Worm (Caenorhabditis elegans) whole organism, L1 larva: ENCODE results near the gene F21H7.5.

Experiments used
- C04F5.9 ChIP-seq: sonication (generic microtip); optimal IDR thresholded peaks from 2 replicates; lab custom pipeline; 2016; ENCODE audit warnings: missing genetic modification characterization, missing compliant biosample characterization
- C34B4.2 ChIP-seq: sonication (generic microtip); optimal IDR thresholded peaks from 2 replicates; lab custom pipeline; 2017; ENCODE audit warnings: mild to moderate bottlenecking, missing genetic modification characterization, missing compliant biosample characterization
- F16B12.6 ChIP-seq: fragments of 150-350 bp; optimal IDR thresholded peaks from 2 replicates; lab custom pipeline; 2014; ENCODE audit warnings: missing biosample characterization, missing genetic modification characterization
- aha-1 ChIP-seq: fragments of 150-350 bp; optimal IDR thresholded peaks from 2 replicates; lab custom pipeline; 2014; ENCODE audit warnings: missing biosample characterization, missing genetic modification characterization
- aly-2 ChIP-seq: fragments of 150-350 bp; optimal IDR thresholded peaks from 2 replicates; lab custom pipeline; 2014; ENCODE audit warnings: missing biosample characterization, missing genetic modification characterization
- ama-1 ChIP-seq: fragments of 150-350 bp; optimal IDR thresholded peaks from 2 replicates; lab custom pipeline; 2014
- blmp-1 ChIP-seq: fragments of 150-350 bp; optimal IDR thresholded peaks from 2 replicates; lab custom pipeline; 2014; ENCODE audit warnings: missing biosample characterization, missing genetic modification characterization
- ceh-88 ChIP-seq: fragments of 200-800 bp; sonication (Bioruptor generic); IDR thresholded peaks from 2 replicates; pipeline ENCODE4 v1.3.6; 2022; ENCODE audit warnings: missing genetic modification characterization, missing compliant biosample characterization
- ces-1 ChIP-seq: fragments of 150-350 bp; optimal IDR thresholded peaks from 2 replicates; lab custom pipeline; 2014; ENCODE audit warnings: missing biosample characterization, missing genetic modification reagents, missing genetic modification characterization
- dpl-1 ChIP-seq, 3 experiments: fragments of 150-350 bp in 2 of 3; sonication (generic microtip) in 1 of 3; optimal IDR thresholded peaks; 2 replicates each; lab custom pipeline; 2014 to 2017; ENCODE audit warnings: missing biosample characterization in 3 of 3, missing genetic modification characterization in 3 of 3, missing genetic modification reagents in 3 of 3
- dsc-1 ChIP-seq: sonication (generic microtip); optimal IDR thresholded peaks from 2 replicates; lab custom pipeline; 2016; ENCODE audit warnings: mild to moderate bottlenecking, missing genetic modification characterization, missing compliant biosample characterization
- egl-13 ChIP-seq: sonication (generic microtip); optimal IDR thresholded peaks from 2 replicates; lab custom pipeline; 2016; ENCODE audit warnings: missing genotype, missing genetic modification reagents, missing genetic modification characterization, missing compliant biosample characterization
- elt-3 ChIP-seq, 6 experiments: fragments of 150-350 bp in 1 of 6; sonication (generic microtip); optimal IDR thresholded peaks; 2 replicates each; lab custom pipeline; 2017 to 2018; ENCODE audit warnings: missing biosample characterization in 6 of 6, missing genetic modification characterization in 6 of 6, inconsistent platforms in 1 of 6
- fkh-8 ChIP-seq: sonication (generic microtip); optimal IDR thresholded peaks from 2 replicates; lab custom pipeline; 2016; ENCODE audit warnings: mild to moderate bottlenecking, missing genetic modification characterization, missing compliant biosample characterization
- fos-1 ChIP-seq: fragments of 150-350 bp; optimal IDR thresholded peaks from 2 replicates; lab custom pipeline; 2014; ENCODE audit warnings: missing biosample characterization, missing genetic modification characterization
- grh-1 ChIP-seq: fragments of 200-800 bp; sonication (Bioruptor generic); IDR thresholded peaks from 2 replicates; pipeline ENCODE4 v1.3.6; 2022; ENCODE audit warnings: missing genetic modification reagents, missing genetic modification characterization, missing compliant biosample characterization
- hlh-17 ChIP-seq: fragments of 200-800 bp; sonication (Bioruptor generic); optimal IDR thresholded peaks from 2 replicates; lab custom pipeline; 2018; ENCODE audit warnings: missing genetic modification characterization, mild to moderate bottlenecking, missing compliant biosample characterization, moderate library complexity, borderline replicate concordance
- irx-1 ChIP-seq: sonication (generic microtip); optimal IDR thresholded peaks from 2 replicates; lab custom pipeline; 2016; ENCODE audit warnings: missing genetic modification characterization, missing compliant biosample characterization
- isw-1 ChIP-seq: fragments of 200-800 bp; sonication (Bioruptor generic); IDR thresholded peaks from 2 replicates; pipeline ENCODE4 v1.3.6; 2022; ENCODE audit warnings: missing genetic modification characterization, missing compliant biosample characterization
- lin-13 ChIP-seq: fragments of 150-350 bp; optimal IDR thresholded peaks from 2 replicates; lab custom pipeline; 2014; ENCODE audit warnings: missing biosample characterization, missing genetic modification reagents, missing genetic modification characterization
- lin-14 ChIP-seq: fragments of 200-800 bp; sonication (Bioruptor generic); optimal IDR thresholded peaks from 2 replicates; lab custom pipeline; 2018; ENCODE audit warnings: mild to moderate bottlenecking, missing genetic modification characterization, moderate library complexity, missing compliant biosample characterization
- lin-15B ChIP-seq: fragments of 150-350 bp; sonication (generic microtip); optimal IDR thresholded peaks from 3 replicates; lab custom pipeline; 2014; ENCODE audit warnings: missing biosample characterization, missing genetic modification characterization
- lin-39 ChIP-seq: fragments of 150-350 bp; optimal IDR thresholded peaks from 2 replicates; lab custom pipeline; 2014; ENCODE audit warnings: missing biosample characterization, missing genetic modification reagents, missing genetic modification characterization
- lir-3 ChIP-seq: sonication (generic microtip); optimal IDR thresholded peaks from 2 replicates; lab custom pipeline; 2016; ENCODE audit warnings: mild to moderate bottlenecking, missing genetic modification characterization, moderate library complexity, missing compliant biosample characterization; ENCODE audit not compliant: poor library complexity
- mef-2 ChIP-seq: fragments of 150-350 bp; optimal IDR thresholded peaks from 2 replicates; lab custom pipeline; 2014; ENCODE audit warnings: missing biosample characterization, missing genetic modification characterization
- nhr-11 ChIP-seq: fragments of 150-350 bp; optimal IDR thresholded peaks from 2 replicates; lab custom pipeline; 2014; ENCODE audit warnings: missing biosample characterization, missing genetic modification characterization
- nhr-20 ChIP-seq: sonication (generic microtip); optimal IDR thresholded peaks from 2 replicates; lab custom pipeline; 2016; ENCODE audit warnings: mild to moderate bottlenecking, missing genetic modification characterization, missing compliant biosample characterization
- nhr-237 ChIP-seq: fragments of 150-350 bp; optimal IDR thresholded peaks from 2 replicates; lab custom pipeline; 2014; ENCODE audit warnings: missing biosample characterization, missing genetic modification characterization
- nhr-76 ChIP-seq: sonication (generic microtip); optimal IDR thresholded peaks from 2 replicates; lab custom pipeline; 2017; ENCODE audit warnings: missing biosample characterization, missing genetic modification characterization
- nhr-77 ChIP-seq: fragments of 150-350 bp; optimal IDR thresholded peaks from 2 replicates; lab custom pipeline; 2014; ENCODE audit warnings: missing biosample characterization, missing genetic modification characterization
- pag-3 ChIP-seq: sonication (generic microtip); optimal IDR thresholded peaks from 2 replicates; lab custom pipeline; 2017; ENCODE audit warnings: missing genetic modification characterization, mild to moderate bottlenecking, missing compliant biosample characterization, antibody characterized with exemption, borderline replicate concordance; ENCODE audit not compliant: insufficient read depth
- pax-3 ChIP-seq: fragments of 200-800 bp; sonication (Bioruptor generic); optimal IDR thresholded peaks from 2 replicates; lab custom pipeline; 2018; ENCODE audit warnings: mild to moderate bottlenecking, missing genetic modification characterization, moderate library complexity, missing compliant biosample characterization
- pqm-1 ChIP-seq: sonication (generic microtip); optimal IDR thresholded peaks from 3 replicates; lab custom pipeline; 2017; ENCODE audit warnings: missing biosample characterization, missing genetic modification characterization
- sox-4 ChIP-seq: sonication (generic microtip); optimal IDR thresholded peaks from 2 replicates; lab custom pipeline; 2016; ENCODE audit warnings: missing genetic modification characterization, missing compliant biosample characterization
- sptf-1 ChIP-seq: fragments of 150-350 bp; optimal IDR thresholded peaks from 2 replicates; lab custom pipeline; 2014; ENCODE audit warnings: missing biosample characterization, missing genetic modification characterization
- tlp-1 ChIP-seq: fragments of 150-350 bp; optimal IDR thresholded peaks from 2 replicates; lab custom pipeline; 2014; ENCODE audit warnings: missing biosample characterization, missing genetic modification characterization
- unc-130 ChIP-seq: fragments of 150-350 bp; optimal IDR thresholded peaks from 2 replicates; lab custom pipeline; 2017; ENCODE audit warnings: missing biosample characterization, missing genetic modification characterization, inconsistent platforms
- unc-62 ChIP-seq: fragments of 150-350 bp; optimal IDR thresholded peaks from 2 replicates; lab custom pipeline; 2014; ENCODE audit warnings: missing biosample characterization, missing genetic modification reagents, missing genetic modification characterization
- vab-15 ChIP-seq: sonication (generic microtip); optimal IDR thresholded peaks from 2 replicates; lab custom pipeline; 2017; ENCODE audit warnings: missing genotype, mild to moderate bottlenecking, missing genetic modification characterization, missing compliant biosample characterization
- zip-4 ChIP-seq: fragments of 200-800 bp; sonication (Bioruptor generic); optimal IDR thresholded peaks from 2 replicates; lab custom pipeline; 2018; ENCODE audit warnings: mild to moderate bottlenecking, missing genetic modification characterization, moderate library complexity, missing compliant biosample characterization

F21H7.5 gene

ce11 chrV:16237223-16237622 lies at the start of gene F21H7.5:
Gene F21H7.5, plus strand, starts transcription at chrV:16237523.
- TF ChIP-seq zip-4 (GFP tag; lab: Kevin White, UChicago) (no peak), mef-2 (tag; lab: Kevin White, UChicago) (no peak), lir-3 (no peak), lin-14 (no peak), F16B12.6 (tag; lab: Kevin White, UChicago) (no peak), C04F5.9 (no peak), pax-3 (tag; lab: Kevin White, UChicago) (no peak), dpl-1 (GFP tag; optimal IDR thresholded peaks at IDR 0.05; lab: Kevin White, UChicago) (no peak), pqm-1 (tag; lab: Kevin White, UChicago) (no peak), nhr-11 (tag; lab: Kevin White, UChicago) (no peak), hlh-17 (GFP tag; lab: Kevin White, UChicago) (no peak), nhr-77 (tag; lab: Kevin White, UChicago) (no peak), fos-1 (no peak), C34B4.2 (no peak), lin-39 (tag; lab: Kevin White, UChicago) (no peak), egl-13 (tag; lab: Kevin White, UChicago) (no peak), nhr-76 (no peak), grh-1 (GFP tag; lab: Robert Waterston, UW) (no peak), irx-1 (tag; lab: Kevin White, UChicago) (no peak)
- TF ChIP-seq, all 84 proteins: peak for 0

DNA sequence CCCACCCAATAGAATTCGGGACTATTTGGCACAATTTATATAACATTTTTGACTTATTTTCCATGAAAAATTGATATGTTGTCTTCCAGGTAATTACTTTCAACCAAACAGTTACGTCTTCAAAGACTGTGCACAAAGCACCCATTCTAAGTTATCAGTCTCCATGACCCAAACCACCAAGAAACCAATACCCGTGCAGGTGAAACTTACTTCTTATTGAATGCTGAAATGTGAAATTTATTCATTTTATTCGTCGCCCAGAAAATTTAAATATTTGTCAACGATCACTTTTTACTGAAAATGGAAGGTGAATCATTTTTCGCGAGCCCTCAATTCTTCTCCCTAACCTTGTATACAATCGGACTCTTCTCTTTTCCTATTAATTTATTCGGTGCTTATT lies 46.8 kb upstream of the F21H7.5 start, which contains the start of gene srh-281:
srh-281 (plus strand) TSS at position 301 of the 400 bp plus-strand sequence.
- no peak for TF ChIP-seq unc-130
- no peak for TF ChIP-seq pqm-1 (tag; lab: Kevin White, UChicago)
- no peak for TF ChIP-seq vab-15 (tag; lab: Kevin White, UChicago)
- TF ChIP-seq ama-1 (lab: Kevin White, UChicago), result no peak
- no peak for TF ChIP-seq tlp-1 (tag; lab: Kevin White, UChicago)
- no peak for TF ChIP-seq nhr-11 (tag; lab: Kevin White, UChicago)
- TF ChIP-seq pax-3 (tag; lab: Kevin White, UChicago), result no peak
- no peak for TF ChIP-seq irx-1 (tag; lab: Kevin White, UChicago)
- no peak for TF ChIP-seq ces-1 (GFP tag; lab: Kevin White, UChicago)
- no peak for TF ChIP-seq ceh-88 (GFP tag; lab: Robert Waterston, UW)
- TF ChIP-seq fkh-8 (tag; lab: Kevin White, UChicago), result no peak
- TF ChIP-seq F16B12.6 (tag; lab: Kevin White, UChicago), result no peak
- no peak for TF ChIP-seq lin-14
- TF ChIP-seq unc-62, result no peak
- TF ChIP-seq nhr-20 (tag; lab: Kevin White, UChicago), result no peak

DNA sequence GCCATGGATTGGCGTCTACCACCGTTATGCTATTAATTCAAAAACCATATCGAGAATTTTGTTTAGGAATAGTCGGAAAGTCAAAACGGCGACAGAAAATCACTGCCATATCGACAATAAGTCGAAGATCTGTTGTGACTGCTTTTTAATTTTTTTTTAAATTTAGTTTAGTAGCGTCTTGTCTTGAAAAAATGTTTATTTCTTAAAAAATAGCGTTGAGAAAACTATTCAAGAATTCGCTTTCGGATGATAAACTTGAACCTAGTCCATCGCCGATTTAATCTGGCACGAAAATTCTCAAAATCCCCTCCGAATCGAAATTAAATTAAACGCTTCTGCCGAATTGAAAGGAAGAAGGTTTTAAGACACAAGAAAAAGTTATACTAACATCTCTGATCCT lies 45.2 kb upstream of the F21H7.5 start, which contains the start of gene srh-279:
srh-279 (plus strand) TSS at position 301 of the 400 bp plus-strand sequence.
- TF ChIP-seq nhr-237 (tag; lab: Kevin White, UChicago) (no peak), sox-4 (no peak)

DNA sequence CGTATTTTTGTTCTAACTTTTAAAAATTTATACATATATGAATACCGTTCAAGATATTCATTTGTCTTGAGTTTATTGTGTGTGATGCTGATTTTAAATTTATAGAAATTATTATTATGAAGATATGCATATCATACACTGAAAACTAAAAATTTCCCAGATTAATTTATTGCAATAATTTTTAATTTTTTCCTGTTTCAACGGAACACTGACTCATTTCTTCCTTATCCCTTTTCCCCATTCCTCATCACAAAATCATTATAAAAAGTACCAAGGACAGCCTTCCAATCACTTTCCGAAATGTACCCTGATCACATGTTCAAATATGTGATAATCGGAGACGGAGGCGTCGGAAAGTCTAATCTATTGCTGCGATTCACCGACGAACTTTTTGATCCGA lies 42.7 kb upstream of the F21H7.5 start, which contains the start of gene rabr-4:
rabr-4 (plus strand) TSS at position 301 of the 400 bp plus-strand sequence.
- TF ChIP-seq blmp-1 (tag; lab: Kevin White, UChicago) (peak; percentile 46), lin-13 (no peak), elt-3 (tag; optimal IDR thresholded peaks at IDR 0.05; lab: Kevin White, UChicago) (peak in 1 of 6 experiments; percentile 20), isw-1 (no peak)
- TF ChIP-seq, all 84 proteins: peak for 2

DNA sequence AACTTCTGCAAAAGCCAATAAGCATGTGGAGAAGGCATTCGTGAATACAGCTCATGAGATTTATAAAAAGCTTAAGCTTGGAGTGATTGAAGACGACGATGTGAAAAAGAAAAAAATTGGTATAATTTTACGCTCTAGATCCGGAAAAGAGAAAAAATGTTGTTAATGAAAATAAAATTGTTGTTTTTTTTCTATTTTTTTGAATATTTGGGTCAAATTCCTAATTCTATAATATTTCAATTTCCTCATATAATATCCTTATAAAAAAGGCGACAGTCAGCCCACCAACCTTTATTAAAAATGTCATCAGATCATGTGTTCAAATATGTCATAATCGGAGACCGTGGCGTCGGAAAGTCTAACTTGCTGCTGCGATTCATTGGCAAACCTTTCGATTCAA lies 41.9 kb upstream of the F21H7.5 start, which contains the start of gene rabr-3:
rabr-3 (plus strand) TSS at position 301 of the 400 bp plus-strand sequence.
- TF ChIP-seq pax-3 (tag; lab: Kevin White, UChicago) (no peak), lin-15B (no peak), ces-1 (GFP tag; lab: Kevin White, UChicago) (no peak), pag-3 (tag; lab: Kevin White, UChicago) (no peak), aha-1 (tag; lab: Kevin White, UChicago) (no peak), sptf-1 (no peak), aly-2 (tag; lab: Kevin White, UChicago) (no peak), dsc-1 (tag; lab: Kevin White, UChicago) (no peak), nhr-237 (tag; lab: Kevin White, UChicago) (no peak), C04F5.9 (no peak), isw-1 (no peak), vab-15 (tag; lab: Kevin White, UChicago) (no peak)
